Worm (Caenorhabditis elegans) whole organism, midembryonic: ENCODE data around the gene Y41E3.7.

ENCODE experiments used
- T22C8.4 ChIP-seq: fragments of 200-800 bp; sonication (Bioruptor generic); IDR thresholded peaks from 2 replicates; pipeline ENCODE4 v1.3.6; 2022; ENCODE audit warnings: missing genetic modification characterization, missing compliant biosample characterization
- cog-1 ChIP-seq: sonication (generic microtip); optimal IDR thresholded peaks from 2 replicates; lab custom pipeline; 2016; ENCODE audit warnings: missing genetic modification characterization, missing compliant biosample characterization
- flt-1 ChIP-seq: fragments of 200-800 bp; sonication (Bioruptor generic); IDR thresholded peaks from 2 replicates; pipeline ENCODE4 v1.3.6; 2022; ENCODE audit warnings: missing genetic modification characterization, missing compliant biosample characterization
- klf-2 ChIP-seq: fragments of 200-800 bp; sonication (Bioruptor generic); conservative IDR thresholded peaks from 2 replicates; pipeline ENCODE4 v1.3.6; 2022; ENCODE audit warnings: missing genetic modification reagents, missing genetic modification characterization, missing compliant biosample characterization
- med-1 ChIP-seq: sonication (generic microtip); optimal IDR thresholded peaks from 2 replicates; lab custom pipeline; 2017; ENCODE audit warnings: missing genetic modification characterization, mild to moderate bottlenecking, missing compliant biosample characterization, antibody characterized with exemption, missing genetic modification reagents; ENCODE audit not compliant: insufficient read depth
- ref-1 ChIP-seq: fragments of 200-800 bp; sonication (Bioruptor generic); conservative IDR thresholded peaks from 2 replicates; pipeline ENCODE4 v1.3.6; 2022; ENCODE audit warnings: missing genetic modification reagents, missing genetic modification characterization, missing compliant biosample characterization
- tab-1 ChIP-seq: fragments of 200-800 bp; sonication (Bioruptor generic); IDR thresholded peaks from 2 replicates; pipeline ENCODE4 v1.3.6; 2022; ENCODE audit warnings: missing genetic modification characterization, missing compliant biosample characterization
- ztf-23 ChIP-seq: fragments of 200-800 bp; sonication (Bioruptor generic); IDR thresholded peaks from 2 replicates; pipeline ENCODE4 v1.3.6; 2022; ENCODE audit warnings: missing genetic modification reagents, missing genetic modification characterization, missing compliant biosample characterization
- ztf-29 ChIP-seq: fragments of 200-800 bp; sonication (Bioruptor generic); IDR thresholded peaks from 2 replicates; pipeline ENCODE4 v1.3.6; 2022; ENCODE audit warnings: missing genetic modification reagents, missing genetic modification characterization, missing compliant biosample characterization

DNA sequence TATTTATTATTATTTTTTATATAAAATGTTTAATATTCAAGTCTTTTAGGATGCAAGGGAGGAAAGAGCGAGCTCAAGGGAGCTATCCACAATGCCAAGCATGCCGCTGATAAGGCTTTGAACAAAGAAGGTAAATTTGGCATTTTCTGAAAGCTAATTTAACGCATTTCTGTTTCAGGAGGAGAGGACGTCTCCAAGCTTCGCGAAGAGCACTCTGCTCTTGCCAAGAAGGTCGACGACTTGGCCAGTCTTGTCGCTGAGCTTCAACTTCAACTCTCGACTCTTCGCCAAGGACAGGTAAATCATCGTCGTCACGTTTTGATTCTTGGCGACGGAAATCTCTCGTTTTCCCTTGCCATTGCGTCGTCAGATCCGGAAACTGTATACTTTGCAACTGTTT lies 23.7 kb downstream of the Y41E3.7 start:
- no peak for TF ChIP-seq flt-1 (GFP tag; lab: Robert Waterston, UW)
- no peak for TF ChIP-seq ztf-29 (GFP tag; lab: Robert Waterston, UW)
- no peak for TF ChIP-seq T22C8.4 (GFP tag; lab: Robert Waterston, UW)
- TF ChIP-seq ztf-23 (GFP tag; lab: Robert Waterston, UW): no peak
- no peak for TF ChIP-seq klf-2
- no peak for TF ChIP-seq ref-1
- no peak for TF ChIP-seq tab-1
- TF ChIP-seq med-1: no peak
- TF ChIP-seq cog-1 (tag; lab: Kevin White, UChicago): no peak
